Fruit fly (Drosophila melanogaster): ENCODE results near the gene CG12123.

dm6 chrX:8466729-8467215, 24.6 kb upstream of the CG12123 start:
- TF ChIP-seq CG14655 (GFP tag; optimal IDR thresholded peaks at IDR 0.05) = no peak
- no peak for TF ChIP-seq CG8301 (tag; optimal IDR thresholded peaks at IDR 0.05)
- TF ChIP-seq CG10348 (GFP tag; IDR thresholded peaks at IDR 0.05) = no peak
- no peak for TF ChIP-seq CG9948 (tag; optimal IDR thresholded peaks at IDR 0.05)
- TF ChIP-seq CG17806 (tag; optimal IDR thresholded peaks at IDR 0.05) = no peak
- TF ChIP-seq CG32121 (GFP tag; IDR thresholded peaks at IDR 0.05) = no peak
- TF ChIP-seq CG15710 (tag; optimal IDR thresholded peaks at IDR 0.05) = no peak
- TF ChIP-seq Ets98B (GFP tag; IDR thresholded peaks at IDR 0.05) = no peak
